Worm (Caenorhabditis elegans) whole organism, midembryonic: Measurements from ENCODE around the gene F57B9.1.

Experiments
- cog-1 ChIP-seq: sonication (generic microtip); optimal IDR thresholded peaks from 2 replicates; lab custom pipeline; 2016; ENCODE audit warnings: missing genetic modification characterization, missing compliant biosample characterization
- flt-1 ChIP-seq: fragments of 200-800 bp; sonication (Bioruptor generic); IDR thresholded peaks from 2 replicates; pipeline ENCODE4 v1.3.6; 2022; ENCODE audit warnings: missing genetic modification characterization, missing compliant biosample characterization
- ref-1 ChIP-seq: fragments of 200-800 bp; sonication (Bioruptor generic); conservative IDR thresholded peaks from 2 replicates; pipeline ENCODE4 v1.3.6; 2022; ENCODE audit warnings: missing genetic modification reagents, missing genetic modification characterization, missing compliant biosample characterization
- tab-1 ChIP-seq: fragments of 200-800 bp; sonication (Bioruptor generic); IDR thresholded peaks from 2 replicates; pipeline ENCODE4 v1.3.6; 2022; ENCODE audit warnings: missing genetic modification characterization, missing compliant biosample characterization

DNA sequence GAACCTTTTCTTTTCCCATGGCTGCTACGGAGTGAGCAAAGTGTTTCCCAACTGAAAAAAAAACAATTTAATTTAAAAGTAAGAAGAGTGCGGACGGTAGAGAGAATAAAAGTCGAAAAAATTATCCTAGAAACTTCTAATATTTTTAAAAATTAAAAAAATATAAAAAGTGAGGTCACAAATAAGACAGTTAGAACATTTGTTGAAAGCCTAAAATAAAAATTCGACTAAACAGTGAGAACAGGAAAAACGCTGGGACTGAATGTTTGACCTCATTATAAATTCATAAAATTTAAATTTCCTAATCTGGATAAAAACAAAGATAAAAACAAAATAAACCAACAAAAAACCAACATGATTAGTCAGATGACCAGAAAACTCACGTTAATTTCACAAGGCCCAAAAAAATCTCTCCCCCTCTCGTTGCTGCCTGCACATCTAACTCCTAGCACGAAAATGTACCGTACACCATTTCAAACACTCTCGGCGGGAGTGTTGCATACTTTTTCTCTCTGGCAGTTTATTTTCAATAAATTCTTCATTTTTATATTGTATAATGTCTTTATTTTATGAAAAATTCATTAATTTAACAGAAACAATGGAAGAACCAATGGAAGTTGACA lies 9.9 kb downstream of the F57B9.1 start, which contains the start of the genes eef-1A.1 and rfc-4:
- TF ChIP-seq flt-1: peak; percentile 86
- TF ChIP-seq ref-1 (GFP tag; lab: Robert Waterston, UW): no peak
- peak; percentile 87 for TF ChIP-seq cog-1
- TF ChIP-seq tab-1 (GFP tag; lab: Robert Waterston, UW): peak; percentile 64; the same call in 1 of the 2 replicates
